Fruit fly (Drosophila melanogaster) whole organism, embryonic: Measurements from ENCODE around the gene CG34310.

Source experiments
- B-H2 ChIP-seq: fragments of 200-800 bp; sonication (Bioruptor generic); optimal IDR thresholded peaks from 2 replicates; lab custom pipeline; 2018; ENCODE audit warnings: missing biosample characterization, mild to moderate bottlenecking, missing genetic modification characterization
- BEAF-32 ChIP-seq: fragments of 200-800 bp; sonication (Bioruptor generic); optimal IDR thresholded peaks from 3 replicates; lab custom pipeline; 2017; ENCODE audit warnings: missing biosample characterization, missing genetic modification characterization, mild to moderate bottlenecking, moderate library complexity, missing genetic modification reagents
- CG11085 ChIP-seq: fragments of 200-800 bp; sonication (Bioruptor generic); IDR thresholded peaks from 2 replicates; pipeline ENCODE4 v1.3.6; 2022; ENCODE audit warnings: missing biosample characterization, missing genetic modification characterization
- CG11398 ChIP-seq: fragments of 200-800 bp; sonication (Bioruptor generic); optimal IDR thresholded peaks from 2 replicates; lab custom pipeline; 2016; ENCODE audit warnings: missing biosample characterization, missing genetic modification characterization
- CG11456 ChIP-seq: fragments of 200-800 bp; sonication (Bioruptor generic); IDR thresholded peaks from 3 replicates; pipeline ENCODE4 v1.3.6; 2022; ENCODE audit warnings: missing biosample characterization, missing genetic modification characterization
- CG11695 ChIP-seq: fragments of 200-800 bp; sonication (Bioruptor generic); IDR thresholded peaks from 3 replicates; pipeline ENCODE4 v1.3.6; 2022; ENCODE audit warnings: missing biosample characterization, missing genetic modification characterization
- CG12219 ChIP-seq: fragments of 200-800 bp; sonication (Bioruptor generic); optimal IDR thresholded peaks from 3 replicates; lab custom pipeline; 2018; ENCODE audit warnings: missing biosample characterization, mild to moderate bottlenecking, missing genetic modification characterization
- CG12236 ChIP-seq: fragments of 200-800 bp; sonication (Bioruptor generic); optimal IDR thresholded peaks from 2 replicates; lab custom pipeline; 2016; ENCODE audit warnings: missing biosample characterization, missing genetic modification characterization
- CG12744 ChIP-seq: fragments of 200-800 bp; sonication (Bioruptor generic); optimal IDR thresholded peaks from 2 replicates; lab custom pipeline; 2016; ENCODE audit warnings: missing biosample characterization, missing genetic modification characterization
- CG13424 ChIP-seq: fragments of 200-800 bp; sonication (Bioruptor generic); optimal IDR thresholded peaks from 2 replicates; lab custom pipeline; 2019; ENCODE audit warnings: missing biosample characterization, mild to moderate bottlenecking, missing genetic modification characterization, moderate library complexity
- CG14667 ChIP-seq: fragments of 200-800 bp; sonication (Bioruptor generic); IDR thresholded peaks from 2 replicates; pipeline ENCODE4 v1.3.6; 2022; ENCODE audit warnings: missing biosample characterization, missing genetic modification characterization
- CG15479 ChIP-seq: fragments of 200-800 bp; sonication (Bioruptor generic); optimal IDR thresholded peaks from 3 replicates; lab custom pipeline; 2019; ENCODE audit warnings: missing biosample characterization, mild to moderate bottlenecking, missing genetic modification characterization, moderate library complexity
- CG15514 ChIP-seq: fragments of 200-800 bp; sonication (Bioruptor generic); optimal IDR thresholded peaks from 3 replicates; lab custom pipeline; 2017; ENCODE audit warnings: missing biosample characterization, missing genetic modification characterization, mild to moderate bottlenecking, moderate library complexity, missing genetic modification reagents
- CG16813 ChIP-seq: fragments of 200-800 bp; sonication (Bioruptor generic); IDR thresholded peaks from 3 replicates; pipeline ENCODE4 v1.3.6; 2022; ENCODE audit warnings: missing biosample characterization, missing genetic modification characterization; ENCODE audit not compliant: partially characterized antibody
- CG18262 ChIP-seq: fragments of 200-800 bp; optimal IDR thresholded peaks from 3 replicates; lab custom pipeline; 2019; ENCODE audit warnings: missing biosample characterization, mild to moderate bottlenecking, missing genetic modification characterization, moderate library complexity
- CG30431 ChIP-seq: fragments of 200-800 bp; sonication (Bioruptor generic); optimal IDR thresholded peaks from 2 replicates; lab custom pipeline; 2017; ENCODE audit warnings: missing biosample characterization, missing genetic modification characterization
- CG3163 ChIP-seq: fragments of 200-800 bp; sonication (Bioruptor generic); optimal IDR thresholded peaks from 3 replicates; lab custom pipeline; 2016; ENCODE audit warnings: missing biosample characterization, missing genetic modification characterization
- CG32767 ChIP-seq: fragments of 200-800 bp; sonication (Bioruptor generic); IDR thresholded peaks from 2 replicates; pipeline ENCODE4 v1.3.6; 2022; ENCODE audit warnings: missing biosample characterization, missing genetic modification characterization
- CG34376 ChIP-seq: fragments of 200-800 bp; sonication (Bioruptor generic); optimal IDR thresholded peaks from 2 replicates; lab custom pipeline; 2018; ENCODE audit warnings: missing biosample characterization, mild to moderate bottlenecking, missing genetic modification characterization
- CG4360 ChIP-seq: fragments of 200-800 bp; sonication (Bioruptor generic); IDR thresholded peaks from 2 replicates; pipeline ENCODE4 v1.3.6; 2022; ENCODE audit warnings: missing biosample characterization, missing genetic modification characterization
- CG8765 ChIP-seq: fragments of 200-800 bp; sonication (Bioruptor generic); IDR thresholded peaks from 2 replicates; pipeline ENCODE4 v1.3.6; 2022; ENCODE audit warnings: missing biosample characterization, missing genetic modification characterization
- CTCF ChIP-seq: fragments of 200-800 bp; sonication (Bioruptor generic); optimal IDR thresholded peaks from 2 replicates; lab custom pipeline; 2017; ENCODE audit warnings: missing biosample characterization, mild to moderate bottlenecking, missing genetic modification characterization, moderate library complexity
- D19B ChIP-seq: fragments of 200-800 bp; sonication (Bioruptor generic); optimal IDR thresholded peaks from 2 replicates; lab custom pipeline; 2017; ENCODE audit warnings: missing biosample characterization, mild to moderate bottlenecking, missing genetic modification characterization
- Elba2 ChIP-seq: fragments of 200-800 bp; sonication (Bioruptor generic); optimal IDR thresholded peaks from 3 replicates; lab custom pipeline; 2016; ENCODE audit warnings: missing biosample characterization, missing genetic modification characterization
- Fer1 ChIP-seq: fragments of 200-800 bp; sonication (Bioruptor generic); optimal IDR thresholded peaks from 2 replicates; lab custom pipeline; 2017; ENCODE audit warnings: missing biosample characterization, mild to moderate bottlenecking, missing genetic modification characterization
- Hey ChIP-seq: fragments of 200-800 bp; sonication (Bioruptor generic); optimal IDR thresholded peaks from 3 replicates; lab custom pipeline; 2018; ENCODE audit warnings: missing biosample characterization, mild to moderate bottlenecking, missing genetic modification characterization
- Hmr ChIP-seq: fragments of 200-800 bp; sonication (Bioruptor generic); optimal IDR thresholded peaks from 3 replicates; lab custom pipeline; 2017; ENCODE audit warnings: mild to moderate bottlenecking, missing biosample characterization, missing genetic modification reagents, missing genetic modification characterization
- Lim3 ChIP-seq: fragments of 200-800 bp; sonication (Bioruptor generic); IDR thresholded peaks from 2 replicates; pipeline ENCODE4 v1.3.6; 2022; ENCODE audit warnings: missing biosample characterization, missing genetic modification characterization
- Med ChIP-seq: fragments of 200-800 bp; sonication (Bioruptor generic); peaks from one replicate; lab custom pipeline; 2016; ENCODE audit warnings: missing biosample characterization, missing genetic modification characterization, mild to moderate bottlenecking, inconsistent platforms, moderate library complexity
- Meics ChIP-seq: fragments of 200-800 bp; sonication (Bioruptor generic); optimal IDR thresholded peaks from 2 replicates; lab custom pipeline; 2017; ENCODE audit warnings: missing biosample characterization, mild to moderate bottlenecking, missing genetic modification characterization
- Myb ChIP-seq: fragments of 200-800 bp; sonication (Bioruptor generic); optimal IDR thresholded peaks from 2 replicates; lab custom pipeline; 2016; ENCODE audit warnings: missing biosample characterization, missing genetic modification characterization
- Pdp1 ChIP-seq, 2 experiments: fragments of 200-800 bp; sonication (Bioruptor generic); optimal IDR thresholded peaks; 3 replicates each; lab custom pipeline; 2016; ENCODE audit warnings: missing biosample characterization in 2 of 2, missing genetic modification characterization in 2 of 2, mild to moderate bottlenecking in 1 of 2, moderate library complexity in 1 of 2
- Ptx1 ChIP-seq: fragments of 200-800 bp; sonication (Bioruptor generic); IDR thresholded peaks from 2 replicates; pipeline ENCODE4 v1.3.6; 2022; ENCODE audit warnings: missing biosample characterization, missing genetic modification characterization
- Ssrp ChIP-seq: fragments of 200-800 bp; sonication (Bioruptor generic); optimal IDR thresholded peaks from 2 replicates; lab custom pipeline; 2018; ENCODE audit warnings: missing biosample characterization, mild to moderate bottlenecking, missing genetic modification characterization, moderate library complexity
- ac ChIP-seq: fragments of 200-800 bp; sonication (Bioruptor generic); optimal IDR thresholded peaks from 3 replicates; lab custom pipeline; 2017; ENCODE audit warnings: missing biosample characterization, mild to moderate bottlenecking, missing genetic modification characterization
- bbx ChIP-seq: fragments of 200-800 bp; sonication (Bioruptor generic); IDR thresholded peaks from 2 replicates; pipeline ENCODE4 v1.3.6; 2022; ENCODE audit warnings: missing biosample characterization, missing genetic modification characterization; ENCODE audit not compliant: partially characterized antibody
- ci ChIP-seq: fragments of 200-800 bp; sonication (Bioruptor generic); IDR thresholded peaks from 3 replicates; pipeline ENCODE4 v1.3.6; 2022; ENCODE audit warnings: missing biosample characterization, missing genetic modification characterization
- crc ChIP-seq: fragments of 200-800 bp; sonication (Bioruptor generic); optimal IDR thresholded peaks from 2 replicates; lab custom pipeline; 2016; ENCODE audit warnings: missing biosample characterization, missing genetic modification characterization
- disco-r ChIP-seq: fragments of 200-800 bp; sonication (Bioruptor generic); optimal IDR thresholded peaks from 2 replicates; lab custom pipeline; 2016; ENCODE audit warnings: missing biosample characterization, missing genetic modification characterization
- dm ChIP-seq: fragments of 200-800 bp; sonication (Bioruptor generic); optimal IDR thresholded peaks from 3 replicates; lab custom pipeline; 2016; ENCODE audit warnings: missing biosample characterization, missing genetic modification characterization
- dmrt11E ChIP-seq: fragments of 200-800 bp; sonication (Bioruptor generic); optimal IDR thresholded peaks from 3 replicates; lab custom pipeline; 2018; ENCODE audit warnings: missing biosample characterization, mild to moderate bottlenecking, missing genetic modification characterization, moderate library complexity
- emc ChIP-seq: fragments of 200-800 bp; sonication (Bioruptor generic); optimal IDR thresholded peaks from 2 replicates; lab custom pipeline; 2016; ENCODE audit warnings: missing biosample characterization, missing genetic modification characterization
- fu2 ChIP-seq: fragments of 200-800 bp; sonication (Bioruptor generic); optimal IDR thresholded peaks from 2 replicates; lab custom pipeline; 2016; ENCODE audit warnings: missing biosample characterization, missing genetic modification characterization
- hth ChIP-seq: fragments of >200 bp; optimal IDR thresholded peaks from 2 replicates; lab custom pipeline; 2017; ENCODE audit warnings: inconsistent platforms
- lola ChIP-seq, 3 experiments: fragments of >200 bp in 2 of 3; fragments of 200-800 bp in 1 of 3; sonication (Bioruptor generic) in 1 of 3; optimal IDR thresholded peaks; 2 replicates each; lab custom pipeline; 2017 to 2019; ENCODE audit warnings: missing biosample characterization in 3 of 3, missing genetic modification characterization in 3 of 3, mild to moderate bottlenecking in 1 of 3, moderate library complexity in 1 of 3
- otp ChIP-seq: fragments of 200-800 bp; sonication (Bioruptor generic); IDR thresholded peaks from 3 replicates; pipeline ENCODE4, ENCODE4 v1.3.6; 2022; ENCODE audit warnings: missing biosample characterization, missing genetic modification characterization
- repo ChIP-seq: fragments of 200-800 bp; sonication (Bioruptor generic); optimal IDR thresholded peaks from 2 replicates; lab custom pipeline; 2016; ENCODE audit warnings: missing biosample characterization, missing genetic modification characterization
- sima ChIP-seq: fragments of 200-800 bp; sonication (Bioruptor generic); optimal IDR thresholded peaks from 2 replicates; lab custom pipeline; 2016; ENCODE audit warnings: missing biosample characterization, missing genetic modification characterization
- sob ChIP-seq: fragments of 200-800 bp; sonication (Bioruptor generic); IDR thresholded peaks from 2 replicates; pipeline ENCODE4 v1.3.6; 2022; ENCODE audit warnings: missing biosample characterization, missing genetic modification characterization
- stwl ChIP-seq: fragments of 200-800 bp; sonication (Bioruptor generic); optimal IDR thresholded peaks from 3 replicates; lab custom pipeline; 2018; ENCODE audit warnings: missing biosample characterization, mild to moderate bottlenecking, missing genetic modification characterization, moderate library complexity
- sug ChIP-seq: fragments of 200-800 bp; optimal IDR thresholded peaks from 2 replicates; lab custom pipeline; 2019; ENCODE audit warnings: missing biosample characterization, mild to moderate bottlenecking, missing genetic modification characterization, moderate library complexity
- toy ChIP-seq: fragments of 200-800 bp; sonication (Bioruptor generic); IDR thresholded peaks from 2 replicates; pipeline ENCODE4 v1.3.6; 2022; ENCODE audit warnings: missing biosample characterization, missing genetic modification characterization
- tx ChIP-seq: fragments of 200-800 bp; sonication (Bioruptor generic); optimal IDR thresholded peaks from 2 replicates; lab custom pipeline; 2016; ENCODE audit warnings: missing biosample characterization, missing genetic modification characterization

Gene CG34310

DNA sequence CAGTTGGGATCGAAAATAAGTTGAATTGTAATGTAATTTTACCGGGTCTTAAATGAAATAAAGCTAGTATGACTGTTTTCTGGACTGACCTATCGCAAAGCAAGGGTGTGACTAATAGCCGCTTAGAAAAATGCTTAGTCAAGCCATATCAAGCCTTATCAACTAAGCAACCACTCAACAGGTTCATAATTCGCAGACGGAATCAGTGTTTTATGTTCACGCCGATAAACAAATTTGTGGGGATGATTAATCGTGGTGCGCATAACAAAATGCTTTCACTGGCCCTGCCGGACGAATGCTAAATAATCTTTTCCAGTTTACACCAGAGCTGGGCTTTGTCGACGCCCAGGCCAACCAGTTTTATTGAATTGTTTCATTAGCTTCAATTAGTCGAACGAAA lies 19.4 kb downstream of the CG34310 start:
- TF ChIP-seq CG11695 (GFP tag; lab: Robert Waterston, UW) (no peak), emc (no peak), Hmr (GFP tag; lab: Kevin White, UChicago) (no peak), CG15514 (GFP tag; lab: Kevin White, UChicago) (peak; percentile 71), lola (GFP tag; optimal IDR thresholded peaks at IDR 0.05; lab: Kevin White, UChicago) (no peak), crc (GFP tag; lab: Kevin White, UChicago) (no peak), CG11456 (GFP tag; lab: Robert Waterston, UW) (no peak), sima (GFP tag; lab: Kevin White, UChicago) (no peak), Myb (GFP tag; lab: Kevin White, UChicago) (no peak), sug (peak; percentile 61), Pdp1 (GFP tag; optimal IDR thresholded peaks at IDR 0.05; lab: Kevin White, UChicago) (peak in 1 of 2 experiments; percentile 39), CG12744 (GFP tag; lab: Kevin White, UChicago) (no peak), Med (GFP tag; lab: Kevin White, UChicago) (peak; percentile 28), BEAF-32 (GFP tag; lab: Kevin White, UChicago) (no peak), stwl (no peak), toy (GFP tag; lab: Robert Waterston, UW) (no peak), repo (GFP tag; lab: Kevin White, UChicago) (no peak), CG30431 (GFP tag; lab: Kevin White, UChicago) (no peak), CG11398 (GFP tag; lab: Kevin White, UChicago) (no peak), CG11085 (GFP tag; lab: Robert Waterston, UW) (no peak), dmrt11E (no peak), CG16813 (GFP tag; lab: Robert Waterston, UW) (no peak), CG4360 (GFP tag; lab: Robert Waterston, UW) (no peak), CG12219 (GFP tag; lab: Kevin White, UChicago) (no peak), CG14667 (GFP tag; lab: Robert Waterston, UW) (no peak), otp (GFP tag; lab: Robert Waterston, UW) (0 out of 3 replicates have a peak, but pooled peaks have one; percentile 41), ci (GFP tag; lab: Robert Waterston, UW) (no peak), fu2 (no peak), Elba2 (GFP tag; lab: Kevin White, UChicago) (no peak), dm (GFP tag; lab: Kevin White, UChicago) (no peak), tx (GFP tag; lab: Kevin White, UChicago) (no peak), bbx (GFP tag; lab: Robert Waterston, UW) (no peak), CG3163 (no peak), D19B (GFP tag; lab: Kevin White, UChicago) (no peak), CG13424 (tag; lab: Kevin White, UChicago) (no peak), Fer1 (no peak), Meics (GFP tag; lab: Kevin White, UChicago) (no peak), CG34376 (GFP tag; lab: Kevin White, UChicago) (peak; percentile 74), disco-r (GFP tag; lab: Kevin White, UChicago) (no peak), Lim3 (GFP tag; lab: Robert Waterston, UW) (no peak), CG12236 (GFP tag; lab: Kevin White, UChicago) (no peak), CTCF (GFP tag; lab: Kevin White, UChicago) (no peak), Ssrp (no peak), B-H2 (GFP tag; lab: Kevin White, UChicago) (peak; percentile 19), CG15479 (GFP tag; lab: Kevin White, UChicago) (no peak), hth (lab: Kevin White, UChicago) (no peak), ac (GFP tag; lab: Kevin White, UChicago) (no peak), CG18262 (no peak), sob (GFP tag; lab: Robert Waterston, UW) (no peak), Ptx1 (GFP tag; lab: Robert Waterston, UW) (no peak), CG32767 (no peak), CG8765 (GFP tag; lab: Robert Waterston, UW) (no peak), Hey (tag; lab: Kevin White, UChicago) (no peak)
